Worm (Caenorhabditis elegans) whole organism, young adult: Measurements from ENCODE around the gene col-10.

ENCODE experiments used
- B0336.3 ChIP-seq: fragments of 200-800 bp; sonication (Bioruptor generic); IDR thresholded peaks from 2 replicates; pipeline ENCODE4 v1.3.6; 2022; ENCODE audit warnings: missing genetic modification characterization, missing compliant biosample characterization
- D2030.7 ChIP-seq: fragments of 200-800 bp; sonication (Bioruptor generic); IDR thresholded peaks from 2 replicates; pipeline ENCODE4 v1.3.6; 2022; ENCODE audit warnings: missing genetic modification reagents, missing genetic modification characterization, missing compliant biosample characterization
- F57A8.1 ChIP-seq: fragments of 200-800 bp; sonication (Bioruptor generic); optimal IDR thresholded peaks from 2 replicates; lab custom pipeline; 2018; ENCODE audit warnings: mild to moderate bottlenecking, missing genetic modification characterization, moderate library complexity, missing compliant biosample characterization
- K11D2.4 ChIP-seq: fragments of 200-800 bp; sonication (Bioruptor generic); IDR thresholded peaks from 2 replicates; pipeline ENCODE4 v1.3.6; 2022; ENCODE audit warnings: missing genetic modification reagents, missing genetic modification characterization, missing compliant biosample characterization
- Y53F4B.3 ChIP-seq: fragments of 200-800 bp; sonication (Bioruptor generic); IDR thresholded peaks from 2 replicates; pipeline ENCODE4 v1.3.6; 2022; ENCODE audit warnings: missing genetic modification reagents, missing genetic modification characterization, missing compliant biosample characterization
- ZK185.1 ChIP-seq: sonication (generic microtip); optimal IDR thresholded peaks from 2 replicates; lab custom pipeline; 2016; ENCODE audit warnings: mild to moderate bottlenecking, missing genetic modification characterization, missing compliant biosample characterization; ENCODE audit not compliant: poor library complexity, severe bottlenecking
- attf-5 ChIP-seq: fragments of 200-800 bp; sonication (Bioruptor generic); optimal IDR thresholded peaks from 2 replicates; lab custom pipeline; 2018; ENCODE audit warnings: mild to moderate bottlenecking, missing genetic modification characterization, missing compliant biosample characterization
- ceh-40 ChIP-seq: fragments of 200-800 bp; sonication (Bioruptor generic); IDR thresholded peaks from 2 replicates; pipeline ENCODE4 v1.3.6; 2022; ENCODE audit warnings: missing genetic modification characterization, missing compliant biosample characterization
- ceh-79 ChIP-seq: sonication (generic microtip); optimal IDR thresholded peaks from 2 replicates; lab custom pipeline; 2017; ENCODE audit warnings: mild to moderate bottlenecking, missing genetic modification characterization, missing compliant biosample characterization
- efl-1 ChIP-seq: fragments of 150-350 bp; optimal IDR thresholded peaks from 2 replicates; lab custom pipeline; 2014; ENCODE audit warnings: missing biosample characterization, missing genetic modification reagents, missing genetic modification characterization
- egl-44 ChIP-seq: fragments of 200-800 bp; sonication (Bioruptor generic); IDR thresholded peaks from 2 replicates; pipeline ENCODE4 v1.3.6; 2022; ENCODE audit warnings: missing genetic modification reagents, missing genetic modification characterization, missing compliant biosample characterization
- ets-4 ChIP-seq: fragments of 200-800 bp; sonication (Bioruptor generic); optimal IDR thresholded peaks from 2 replicates; lab custom pipeline; 2018; ENCODE audit warnings: mild to moderate bottlenecking, missing genetic modification characterization, missing compliant biosample characterization
- fkh-3 ChIP-seq: sonication (generic microtip); optimal IDR thresholded peaks from 2 replicates; lab custom pipeline; 2016; ENCODE audit warnings: mild to moderate bottlenecking, missing genetic modification characterization, missing compliant biosample characterization
- hmg-1.2 ChIP-seq: fragments of 200-800 bp; sonication (Bioruptor generic); IDR thresholded peaks from 2 replicates; pipeline ENCODE4 v1.3.6; 2022; ENCODE audit warnings: missing genetic modification reagents, missing genetic modification characterization, missing compliant biosample characterization
- hrde-1 ChIP-seq: sonication (generic microtip); optimal IDR thresholded peaks from 2 replicates; lab custom pipeline; 2016; ENCODE audit warnings: missing genetic modification characterization, mild to moderate bottlenecking, missing compliant biosample characterization, moderate library complexity, missing genotype, missing genetic modification reagents, borderline replicate concordance
- hsf-1 ChIP-seq: fragments of 200-800 bp; sonication (Bioruptor generic); IDR thresholded peaks from 2 replicates; pipeline ENCODE4 v1.3.6; 2022; ENCODE audit warnings: missing genetic modification reagents, missing genetic modification characterization, missing compliant biosample characterization
- lin-35 ChIP-seq, 3 experiments: fragments of 150-350 bp in 2 of 3; sonication (generic microtip) in 1 of 3; optimal IDR thresholded peaks; 2 replicates each; lab custom pipeline; 2014 to 2018; ENCODE audit warnings: missing biosample characterization in 3 of 3, missing genetic modification characterization in 3 of 3, missing genetic modification reagents in 3 of 3
- lin-54 ChIP-seq: fragments of 200-800 bp; sonication (Bioruptor generic); optimal IDR thresholded peaks from 2 replicates; lab custom pipeline; 2018; ENCODE audit warnings: mild to moderate bottlenecking, missing genetic modification characterization, missing compliant biosample characterization
- lir-1 ChIP-seq: fragments of 200-800 bp; sonication (Bioruptor generic); conservative IDR thresholded peaks from 2 replicates; pipeline ENCODE4 v1.3.6; 2022; ENCODE audit warnings: missing genetic modification reagents, missing genetic modification characterization, missing compliant biosample characterization
- madf-3 ChIP-seq: fragments of 200-800 bp; sonication (Bioruptor generic); IDR thresholded peaks from 2 replicates; pipeline ENCODE4 v1.3.6; 2022; ENCODE audit warnings: missing genetic modification reagents, missing genetic modification characterization, missing compliant biosample characterization
- madf-6 ChIP-seq: fragments of 200-800 bp; sonication (Bioruptor generic); IDR thresholded peaks from 2 replicates; pipeline ENCODE4 v1.3.6; 2022; ENCODE audit warnings: missing genetic modification reagents, missing genetic modification characterization, missing compliant biosample characterization
- mxl-1 ChIP-seq: sonication (generic microtip); optimal IDR thresholded peaks from 2 replicates; lab custom pipeline; 2016; ENCODE audit warnings: missing genetic modification characterization, missing compliant biosample characterization
- nhr-120 ChIP-seq: fragments of 200-800 bp; sonication (Bioruptor generic); IDR thresholded peaks from 2 replicates; pipeline ENCODE4 v1.3.6; 2022; ENCODE audit warnings: missing genetic modification characterization, missing compliant biosample characterization
- nhr-80 ChIP-seq: sonication (generic microtip); optimal IDR thresholded peaks from 2 replicates; lab custom pipeline; 2016; ENCODE audit warnings: missing genetic modification characterization, missing compliant biosample characterization
- pha-4 ChIP-seq: fragments of 150-350 bp; sonication (generic microtip); optimal IDR thresholded peaks from 2 replicates; lab custom pipeline; 2014; ENCODE audit warnings: missing biosample characterization, missing genetic modification reagents, missing genetic modification characterization
- rcor-1 ChIP-seq: fragments of 200-800 bp; sonication (Bioruptor generic); IDR thresholded peaks from 2 replicates; pipeline ENCODE4 v1.3.6; 2022; ENCODE audit warnings: missing genetic modification reagents, missing genetic modification characterization, missing compliant biosample characterization
- snpc-1.3 ChIP-seq: sonication (generic microtip); optimal IDR thresholded peaks from 2 replicates; lab custom pipeline; 2017; ENCODE audit warnings: missing genetic modification characterization, mild to moderate bottlenecking, missing compliant biosample characterization, antibody characterized with exemption, moderate library complexity, missing genotype, missing genetic modification reagents; ENCODE audit not compliant: insufficient read depth
- somi-1 ChIP-seq: fragments of 200-800 bp; sonication (Bioruptor generic); optimal IDR thresholded peaks from 2 replicates; lab custom pipeline; 2018; ENCODE audit warnings: mild to moderate bottlenecking, missing genetic modification characterization, missing compliant biosample characterization
- sptf-2 ChIP-seq: fragments of 200-800 bp; sonication (Bioruptor generic); optimal IDR thresholded peaks from 2 replicates; lab custom pipeline; 2018; ENCODE audit warnings: mild to moderate bottlenecking, missing genetic modification characterization, missing compliant biosample characterization
- tbp1 ChIP-seq: fragments of 200-800 bp; sonication (Bioruptor generic); optimal IDR thresholded peaks from 2 replicates; lab custom pipeline; 2018; ENCODE audit warnings: mild to moderate bottlenecking, missing genetic modification characterization, missing compliant biosample characterization
- ztf-26 ChIP-seq: sonication (generic microtip); optimal IDR thresholded peaks from 2 replicates; lab custom pipeline; 2017; ENCODE audit warnings: missing genetic modification characterization, missing compliant biosample characterization

col-10 gene

ce11 chrV:9198887-9199286 lies 33.8 kb upstream of the col-10 start, which contains the start of gene str-177:
TSS of gene str-177 (minus strand) at chrV:9198987.
- TF ChIP-seq D2030.7 (GFP tag; lab: Robert Waterston, UW) (no peak), mxl-1 (tag; lab: Kevin White, UChicago) (no peak), ets-4 (GFP tag; lab: Kevin White, UChicago) (no peak), nhr-120 (GFP tag; lab: Robert Waterston, UW) (no peak)

ce11 chrV:9197121-9197520 lies 32.0 kb upstream of the col-10 start, which contains the start of gene C24B5.4:
TSS of gene C24B5.4 (minus strand) at chrV:9197326.
- peak; percentile 19 for TF ChIP-seq nhr-80
- TF ChIP-seq madf-3 = no peak
- TF ChIP-seq attf-5 (GFP tag; lab: Kevin White, UChicago) = no peak

ce11 chrV:9194055-9194454 lies 28.9 kb upstream of the col-10 start:
- TF ChIP-seq lin-35 (GFP tag; optimal IDR thresholded peaks at IDR 0.05; lab: Kevin White, UChicago) = no peak
- no peak for TF ChIP-seq lin-54 (GFP tag; lab: Kevin White, UChicago)
- no peak for TF ChIP-seq Y53F4B.3 (GFP tag; lab: Robert Waterston, UW)
- no peak for TF ChIP-seq egl-44
- TF ChIP-seq K11D2.4 (GFP tag; lab: Robert Waterston, UW) = no peak
- no peak for TF ChIP-seq D2030.7 (GFP tag; lab: Robert Waterston, UW)
- no peak for TF ChIP-seq ceh-40 (GFP tag; lab: Robert Waterston, UW)
- no peak for TF ChIP-seq efl-1 (GFP tag; lab: Kevin White, UChicago)
- no peak for TF ChIP-seq rcor-1 (GFP tag; lab: Robert Waterston, UW)
- no peak for TF ChIP-seq fkh-3 (tag; lab: Kevin White, UChicago)

ce11 chrV:9191406-9191805 lies 26.3 kb upstream of the col-10 start, which contains the start of gene sphr-1:
TSS of gene sphr-1 (plus strand) at chrV:9191610.
- TF ChIP-seq hmg-1.2 (GFP tag; lab: Robert Waterston, UW) (peak; percentile 65; the same call in 1 of the 2 replicates), rcor-1 (GFP tag; lab: Robert Waterston, UW) (no peak), ZK185.1 (tag; lab: Kevin White, UChicago) (no peak), tbp1 (GFP tag; lab: Kevin White, UChicago) (no peak), somi-1 (GFP tag; lab: Kevin White, UChicago) (no peak)

- no peak for TF ChIP-seq B0336.3 (GFP tag; lab: Robert Waterston, UW)
- TF ChIP-seq hsf-1 (GFP tag; lab: Robert Waterston, UW) = no peak
- TF ChIP-seq F57A8.1 (GFP tag; lab: Kevin White, UChicago) = no peak
- no peak for TF ChIP-seq snpc-1.3 (tag; lab: Kevin White, UChicago)
- TF ChIP-seq Y53F4B.3 (GFP tag; lab: Robert Waterston, UW) = no peak
- no peak for TF ChIP-seq ceh-79 (tag; lab: Kevin White, UChicago)
- no peak for TF ChIP-seq madf-6 (GFP tag; lab: Robert Waterston, UW)
- no peak for TF ChIP-seq madf-3
- no peak for TF ChIP-seq lir-1 (GFP tag; lab: Robert Waterston, UW)
- TF ChIP-seq sptf-2 (GFP tag; lab: Kevin White, UChicago) = no peak
- no peak for TF ChIP-seq hrde-1 (tag; lab: Kevin White, UChicago)
- no peak for TF ChIP-seq pha-4 (tag; lab: Kevin White, UChicago)
- TF ChIP-seq ztf-26 (tag; lab: Kevin White, UChicago) = no peak
These were observed 20.9 kb upstream of the col-10 start for ce11 chrV:9186028-9186427.
